Fruit fly (Drosophila melanogaster) whole organism, embryonic: ENCODE measurements around the gene tay.
A peak's percentile ranks its signal among the peaks of the same experiment; 100 is the strongest.

Source experiments
- Asciz ChIP-seq: fragments of 200-800 bp; sonication (Bioruptor generic); optimal IDR thresholded peaks from 2 replicates; lab custom pipeline; 2017; ENCODE audit warnings: missing biosample characterization, mild to moderate bottlenecking, missing genetic modification characterization, missing genetic modification reagents
- BtbVII ChIP-seq: fragments of 200-800 bp; sonication (Bioruptor generic); optimal IDR thresholded peaks from 3 replicates; lab custom pipeline; 2017; ENCODE audit warnings: missing biosample characterization, mild to moderate bottlenecking, missing genetic modification characterization
- CG10431 ChIP-seq: fragments of 200-800 bp; sonication (Bioruptor generic); optimal IDR thresholded peaks from 3 replicates; lab custom pipeline; 2018; ENCODE audit warnings: missing biosample characterization, mild to moderate bottlenecking, missing genetic modification characterization
- CG10462 ChIP-seq: fragments of 200-800 bp; sonication (Bioruptor generic); optimal IDR thresholded peaks from 2 replicates; lab custom pipeline; 2016; ENCODE audit warnings: missing biosample characterization, missing genetic modification characterization
- CG10979 ChIP-seq: fragments of 200-800 bp; sonication (Bioruptor generic); optimal IDR thresholded peaks from 2 replicates; lab custom pipeline; 2018; ENCODE audit warnings: missing biosample characterization, mild to moderate bottlenecking, missing genetic modification characterization, moderate library complexity
- CG11456 ChIP-seq: fragments of 200-800 bp; sonication (Bioruptor generic); IDR thresholded peaks from 3 replicates; pipeline ENCODE4 v1.3.6; 2022; ENCODE audit warnings: missing biosample characterization, missing genetic modification characterization
- CG11696 ChIP-seq: fragments of 200-800 bp; sonication (Bioruptor generic); IDR thresholded peaks from 2 replicates; pipeline ENCODE4 v1.3.6; 2022; ENCODE audit warnings: missing biosample characterization, missing genetic modification characterization
- CG12155 ChIP-seq: fragments of 200-800 bp; sonication (Bioruptor generic); optimal IDR thresholded peaks from 3 replicates; lab custom pipeline; 2016; ENCODE audit warnings: missing biosample characterization, missing genetic modification characterization
- CG12236 ChIP-seq: fragments of 200-800 bp; sonication (Bioruptor generic); optimal IDR thresholded peaks from 2 replicates; lab custom pipeline; 2016; ENCODE audit warnings: missing biosample characterization, missing genetic modification characterization
- CG13287 ChIP-seq: fragments of 200-800 bp; sonication (Bioruptor generic); IDR thresholded peaks from 2 replicates; pipeline ENCODE4 v1.3.6; 2022; ENCODE audit warnings: missing biosample characterization, missing genetic modification characterization; ENCODE audit not compliant: partially characterized antibody
- CG13894 ChIP-seq: fragments of 200-800 bp; sonication (Bioruptor generic); optimal IDR thresholded peaks from 3 replicates; lab custom pipeline; 2018; ENCODE audit warnings: missing biosample characterization, mild to moderate bottlenecking, missing genetic modification characterization, moderate library complexity
- CG14667 ChIP-seq: fragments of 200-800 bp; sonication (Bioruptor generic); IDR thresholded peaks from 2 replicates; pipeline ENCODE4 v1.3.6; 2022; ENCODE audit warnings: missing biosample characterization, missing genetic modification characterization
- CG14710 ChIP-seq: fragments of 200-800 bp; sonication (Bioruptor generic); optimal IDR thresholded peaks from 3 replicates; lab custom pipeline; 2019; ENCODE audit warnings: missing biosample characterization, mild to moderate bottlenecking, missing genetic modification characterization, moderate library complexity
- CG14860 ChIP-seq: fragments of 200-800 bp; sonication (Bioruptor generic); IDR thresholded peaks from 3 replicates; pipeline ENCODE4 v1.3.6; 2022; ENCODE audit warnings: missing biosample characterization, missing genetic modification characterization; ENCODE audit not compliant: partially characterized antibody
- CG16779 ChIP-seq: fragments of 200-800 bp; sonication (Bioruptor generic); IDR thresholded peaks from 2 replicates; pipeline ENCODE4 v1.3.6; 2022; ENCODE audit warnings: missing biosample characterization, missing genetic modification characterization
- CG18011 ChIP-seq: fragments of 200-800 bp; sonication (Bioruptor generic); optimal IDR thresholded peaks from 2 replicates; lab custom pipeline; 2017; ENCODE audit warnings: missing biosample characterization, missing genetic modification characterization, mild to moderate bottlenecking, moderate library complexity, missing genotype
- CG18619 ChIP-seq: fragments of 200-800 bp; sonication (Bioruptor generic); optimal IDR thresholded peaks from 3 replicates; lab custom pipeline; 2017; ENCODE audit warnings: missing biosample characterization, mild to moderate bottlenecking, missing genetic modification characterization
- CG18764 ChIP-seq: fragments of 200-800 bp; sonication (Bioruptor generic); optimal IDR thresholded peaks from 3 replicates; lab custom pipeline; 2016; ENCODE audit warnings: missing biosample characterization, missing genetic modification characterization
- CG2889 ChIP-seq: fragments of 200-800 bp; sonication (Bioruptor generic); IDR thresholded peaks from 3 replicates; pipeline ENCODE4 v1.3.6; 2022; ENCODE audit warnings: missing biosample characterization, missing genetic modification characterization
- CG5245 ChIP-seq: fragments of 200-800 bp; sonication (Bioruptor generic); optimal IDR thresholded peaks from 3 replicates; lab custom pipeline; 2016; ENCODE audit warnings: missing biosample characterization, missing genetic modification characterization
- CG6765 ChIP-seq: fragments of 200-800 bp; sonication (Bioruptor generic); optimal IDR thresholded peaks from 3 replicates; lab custom pipeline; 2017; ENCODE audit warnings: missing biosample characterization, mild to moderate bottlenecking, missing genetic modification characterization
- CG8089 ChIP-seq: fragments of 200-800 bp; sonication (Bioruptor generic); optimal IDR thresholded peaks from 3 replicates; lab custom pipeline; 2016; ENCODE audit warnings: missing biosample characterization, missing genetic modification characterization
- CG8290 ChIP-seq, 3 experiments: fragments of 200-800 bp; sonication (Bioruptor generic); optimal IDR thresholded peaks; 2 replicates each; lab custom pipeline; 2016 to 2019; ENCODE audit warnings: missing biosample characterization in 3 of 3, missing genetic modification characterization in 3 of 3, mild to moderate bottlenecking in 2 of 3, moderate library complexity in 1 of 3
- CG9817 ChIP-seq: fragments of 200-800 bp; sonication (Bioruptor generic); optimal IDR thresholded peaks from 2 replicates; lab custom pipeline; 2018; ENCODE audit warnings: missing biosample characterization, mild to moderate bottlenecking, missing genetic modification characterization, moderate library complexity
- Doc2 ChIP-seq: fragments of 200-800 bp; sonication (Bioruptor generic); IDR thresholded peaks from 2 replicates; pipeline ENCODE4 v1.3.6; 2022; ENCODE audit warnings: missing biosample characterization, missing genetic modification characterization
- HLH54F ChIP-seq: fragments of 200-800 bp; sonication (Bioruptor generic); optimal IDR thresholded peaks from 3 replicates; lab custom pipeline; 2016; ENCODE audit warnings: missing biosample characterization, missing genetic modification characterization
- HmgZ ChIP-seq: fragments of 200-800 bp; sonication (Bioruptor generic); optimal IDR thresholded peaks from 2 replicates; lab custom pipeline; 2018; ENCODE audit warnings: missing biosample characterization, mild to moderate bottlenecking, missing genetic modification characterization
- Hr39 ChIP-seq: fragments of >200 bp; optimal IDR thresholded peaks from 2 replicates; lab custom pipeline; 2017
- NC2α ChIP-seq: fragments of 200-800 bp; sonication (Bioruptor generic); optimal IDR thresholded peaks from 2 replicates; lab custom pipeline; 2016; ENCODE audit warnings: missing biosample characterization, missing genetic modification characterization
- NFAT ChIP-seq: fragments of 200-800 bp; sonication (Bioruptor generic); IDR thresholded peaks from 2 replicates; pipeline ENCODE4 v1.3.6; 2022; ENCODE audit warnings: missing biosample characterization, missing genetic modification characterization
- Neu2 ChIP-seq: fragments of 200-800 bp; sonication (Bioruptor generic); optimal IDR thresholded peaks from 3 replicates; lab custom pipeline; 2016; ENCODE audit warnings: missing biosample characterization, missing genetic modification characterization, borderline replicate concordance
- Pdp1 ChIP-seq, 2 experiments: fragments of 200-800 bp; sonication (Bioruptor generic); optimal IDR thresholded peaks; 3 replicates each; lab custom pipeline; 2016; ENCODE audit warnings: missing biosample characterization in 2 of 2, missing genetic modification characterization in 2 of 2, mild to moderate bottlenecking in 1 of 2, moderate library complexity in 1 of 2
- Ravus ChIP-seq: fragments of 200-800 bp; sonication (Bioruptor generic); IDR thresholded peaks from 2 replicates; pipeline ENCODE4 v1.3.6; 2022; ENCODE audit warnings: missing biosample characterization, missing genetic modification characterization
- Sox100B ChIP-seq: fragments of 200-800 bp; sonication (Bioruptor generic); optimal IDR thresholded peaks from 3 replicates; lab custom pipeline; 2018; ENCODE audit warnings: missing biosample characterization, mild to moderate bottlenecking, missing genetic modification characterization
- Xrp1 ChIP-seq: fragments of 200-800 bp; sonication (Bioruptor generic); IDR thresholded peaks from 2 replicates; pipeline ENCODE4 v1.3.6; 2022; ENCODE audit warnings: missing biosample characterization, missing genetic modification characterization
- abd-A ChIP-seq: fragments of 200-800 bp; sonication (Bioruptor generic); optimal IDR thresholded peaks from 3 replicates; lab custom pipeline; 2019; ENCODE audit warnings: missing biosample characterization, mild to moderate bottlenecking, missing genetic modification characterization, moderate library complexity
- al ChIP-seq: fragments of 200-800 bp; sonication (Bioruptor generic); IDR thresholded peaks from 2 replicates; pipeline ENCODE4 v1.3.6; 2022; ENCODE audit warnings: missing biosample characterization, missing genetic modification characterization
- bbx ChIP-seq: fragments of 200-800 bp; sonication (Bioruptor generic); IDR thresholded peaks from 2 replicates; pipeline ENCODE4 v1.3.6; 2022; ENCODE audit warnings: missing biosample characterization, missing genetic modification characterization; ENCODE audit not compliant: partially characterized antibody
- br ChIP-seq: fragments of >200 bp; optimal IDR thresholded peaks from 2 replicates; lab custom pipeline; 2017
- cas ChIP-seq: fragments of 200-800 bp; sonication (Bioruptor generic); IDR thresholded peaks from 2 replicates; pipeline ENCODE4 v1.3.6; 2022; ENCODE audit warnings: missing biosample characterization, missing genetic modification characterization
- fd102C ChIP-seq: fragments of 200-800 bp; sonication (Bioruptor generic); optimal IDR thresholded peaks from 2 replicates; lab custom pipeline; 2018; ENCODE audit warnings: missing biosample characterization, mild to moderate bottlenecking, missing genetic modification characterization, moderate library complexity
- fd3F ChIP-seq: fragments of 200-800 bp; sonication (Bioruptor generic); optimal IDR thresholded peaks from 2 replicates; lab custom pipeline; 2018; ENCODE audit warnings: missing biosample characterization, mild to moderate bottlenecking, missing genetic modification characterization, moderate library complexity
- hbn ChIP-seq: fragments of 200-800 bp; sonication (Bioruptor generic); IDR thresholded peaks from 2 replicates; pipeline ENCODE4 v1.3.6; 2022; ENCODE audit warnings: missing biosample characterization, missing genetic modification characterization; ENCODE audit not compliant: partially characterized antibody
- jigr1 ChIP-seq: fragments of 200-800 bp; sonication (Bioruptor generic); IDR thresholded peaks from 3 replicates; pipeline ENCODE4 v1.3.6; 2022; ENCODE audit warnings: missing biosample characterization, missing genetic modification characterization
- kah ChIP-seq: fragments of 200-800 bp; sonication (Bioruptor generic); optimal IDR thresholded peaks from 2 replicates; lab custom pipeline; 2018; ENCODE audit warnings: missing biosample characterization, mild to moderate bottlenecking, missing genetic modification characterization
- kni ChIP-seq: fragments of 200-800 bp; sonication (Bioruptor generic); optimal IDR thresholded peaks from 3 replicates; lab custom pipeline; 2017; ENCODE audit warnings: mild to moderate bottlenecking, missing biosample characterization, missing genetic modification reagents, missing genetic modification characterization
- luna ChIP-seq: fragments of 200-800 bp; sonication (Bioruptor generic); optimal IDR thresholded peaks from 2 replicates; lab custom pipeline; 2016; ENCODE audit warnings: missing biosample characterization, missing genetic modification characterization
- repo ChIP-seq: fragments of 200-800 bp; sonication (Bioruptor generic); optimal IDR thresholded peaks from 2 replicates; lab custom pipeline; 2016; ENCODE audit warnings: missing biosample characterization, missing genetic modification characterization
- run ChIP-seq: fragments of 200-800 bp; sonication (Bioruptor generic); optimal IDR thresholded peaks from 3 replicates; lab custom pipeline; 2018; ENCODE audit warnings: missing biosample characterization, mild to moderate bottlenecking, missing genetic modification characterization
- sima ChIP-seq: fragments of 200-800 bp; sonication (Bioruptor generic); optimal IDR thresholded peaks from 2 replicates; lab custom pipeline; 2016; ENCODE audit warnings: missing biosample characterization, missing genetic modification characterization
- stwl ChIP-seq: fragments of 200-800 bp; sonication (Bioruptor generic); optimal IDR thresholded peaks from 3 replicates; lab custom pipeline; 2018; ENCODE audit warnings: missing biosample characterization, mild to moderate bottlenecking, missing genetic modification characterization, moderate library complexity
- tin ChIP-seq: fragments of 200-800 bp; sonication (Bioruptor generic); optimal IDR thresholded peaks from 3 replicates; lab custom pipeline; 2016; ENCODE audit warnings: missing biosample characterization, missing genetic modification characterization

tay gene

DNA sequence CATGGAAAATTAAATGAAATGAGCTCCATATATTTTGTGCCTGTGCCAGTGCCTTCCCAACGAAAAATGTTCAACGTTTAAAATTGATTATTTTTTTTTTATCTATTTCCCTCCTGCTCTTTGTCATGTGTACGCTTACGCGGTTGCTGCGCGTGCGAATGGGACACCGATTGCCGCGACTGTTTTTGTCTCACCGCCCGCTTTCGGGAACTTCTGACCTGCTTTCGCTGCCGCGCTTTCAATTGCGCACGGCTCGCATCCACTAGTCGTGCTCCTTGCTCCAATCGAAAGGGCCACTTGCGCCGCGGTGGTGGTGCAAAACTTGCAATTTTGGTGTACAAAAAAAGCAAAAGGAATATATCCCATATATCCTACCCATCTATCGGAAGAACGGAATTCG lies 26.6 kb downstream of the tay start (continued):
- TF ChIP-seq CG16779 (GFP tag; lab: Robert Waterston, UW) (no peak), CG12236 (GFP tag; lab: Kevin White, UChicago) (no peak), CG9817 (tag; lab: Kevin White, UChicago) (no peak), NFAT (no peak), CG2889 (no peak), Hr39 (lab: Kevin White, UChicago) (no peak), CG13894 (tag; lab: Kevin White, UChicago) (peak; percentile 36), fd102C (GFP tag; lab: Kevin White, UChicago) (no peak), jigr1 (GFP tag; lab: Robert Waterston, UW) (no peak), Asciz (GFP tag; lab: Kevin White, UChicago) (no peak), luna (GFP tag; lab: Kevin White, UChicago) (no peak), CG14667 (GFP tag; lab: Robert Waterston, UW) (no peak), HLH54F (no peak), CG6765 (GFP tag; lab: Kevin White, UChicago) (no peak), CG8290 (GFP tag; optimal IDR thresholded peaks at IDR 0.05; lab: Kevin White, UChicago) (no peak), CG8290 (tag; optimal IDR thresholded peaks at IDR 0.05; lab: Kevin White, UChicago) (peak in 1 of 2 experiments; percentile 77), CG18764 (GFP tag; lab: Kevin White, UChicago) (no peak), BtbVII (GFP tag; lab: Kevin White, UChicago) (peak; percentile 30), tin (GFP tag; lab: Kevin White, UChicago) (no peak), bbx (GFP tag; lab: Robert Waterston, UW) (peak; percentile 31; the same call in 1 of the 2 replicates), Doc2 (no peak), CG10431 (GFP tag; lab: Kevin White, UChicago) (peak; percentile 28), fd3F (GFP tag; lab: Kevin White, UChicago) (no peak), CG18011 (GFP tag; lab: Kevin White, UChicago) (no peak), sima (GFP tag; lab: Kevin White, UChicago) (no peak), CG11456 (GFP tag; lab: Robert Waterston, UW) (no peak), CG10979 (tag; lab: Kevin White, UChicago) (no peak), Sox100B (no peak), Neu2 (no peak), CG5245 (no peak), cas (GFP tag; lab: Robert Waterston, UW) (no peak), CG13287 (GFP tag; lab: Robert Waterston, UW) (peak; percentile 25), CG8089 (GFP tag; lab: Kevin White, UChicago) (no peak), kah (GFP tag; lab: Kevin White, UChicago) (peak; percentile 49), repo (GFP tag; lab: Kevin White, UChicago) (no peak), NC2α (no peak), CG14710 (tag; lab: Kevin White, UChicago) (no peak), kni (GFP tag; lab: Kevin White, UChicago) (no peak), CG12155 (GFP tag; lab: Kevin White, UChicago) (no peak), CG11696 (no peak), hbn (0 out of 2 replicates have a peak, but pooled peaks have one; percentile 21), al (GFP tag; lab: Robert Waterston, UW) (no peak), HmgZ (peak; percentile 50), br (no peak), run (tag; lab: Kevin White, UChicago) (no peak), Xrp1 (GFP tag; lab: Robert Waterston, UW) (no peak), Ravus (GFP tag; lab: Robert Waterston, UW) (no peak), CG14860 (GFP tag; lab: Robert Waterston, UW) (no peak), CG10462 (no peak), stwl (no peak), Pdp1 (GFP tag; optimal IDR thresholded peaks at IDR 0.05; lab: Kevin White, UChicago) (no peak), abd-A (peak; percentile 63), CG18619 (no peak)
